Fruit fly (Drosophila melanogaster): Measurements from ENCODE around the gene CG6999.

- no peak for TF ChIP-seq CG8159 (tag; optimal IDR thresholded peaks at IDR 0.05)
- no peak for TF ChIP-seq fd96Ca (GFP tag; IDR thresholded peaks at IDR 0.05)
- TF ChIP-seq CG12605 (GFP tag; IDR thresholded peaks at IDR 0.05), result no peak
- no peak for TF ChIP-seq CG9948 (tag; optimal IDR thresholded peaks at IDR 0.05)
Measured at dm6 chrX:9040855-9041254, 47.3 kb upstream of the CG6999 start.

Data from whole organism, pupa.